Worm (Caenorhabditis elegans) whole organism, mixed stage, embryonic: ENCODE measurements around the gene glf-1.

Source experiments
- M03D4.4 ChIP-seq: sonication (generic microtip); optimal IDR thresholded peaks from 2 replicates; lab custom pipeline; 2017; ENCODE audit warnings: mild to moderate bottlenecking, missing genetic modification characterization, missing compliant biosample characterization
- bed-3 ChIP-seq: fragments of 200-800 bp; sonication (Bioruptor generic); optimal IDR thresholded peaks from 3 replicates; lab custom pipeline; 2018; ENCODE audit warnings: mild to moderate bottlenecking, missing genetic modification characterization, moderate library complexity, missing compliant biosample characterization
- ceh-39 ChIP-seq: fragments of 150-350 bp; optimal IDR thresholded peaks from 2 replicates; lab custom pipeline; 2014; ENCODE audit warnings: missing biosample characterization, missing genetic modification characterization
- ceh-83 ChIP-seq: fragments of 200-800 bp; sonication (Bioruptor generic); optimal IDR thresholded peaks from 2 replicates; lab custom pipeline; 2018; ENCODE audit warnings: mild to moderate bottlenecking, missing genetic modification characterization, missing compliant biosample characterization
- ces-1 ChIP-seq: fragments of 150-350 bp; optimal IDR thresholded peaks from 2 replicates; lab custom pipeline; 2014; ENCODE audit warnings: missing biosample characterization, missing genetic modification reagents, missing genetic modification characterization
- cnd-1 ChIP-seq: fragments of 200-800 bp; sonication (Bioruptor generic); optimal IDR thresholded peaks from 2 replicates; lab custom pipeline; 2018; ENCODE audit warnings: mild to moderate bottlenecking, missing genetic modification characterization, missing compliant biosample characterization
- drap-1 ChIP-seq: fragments of 200-800 bp; sonication (Bioruptor generic); optimal IDR thresholded peaks from 3 replicates; lab custom pipeline; 2018; ENCODE audit warnings: mild to moderate bottlenecking, missing genetic modification characterization, missing compliant biosample characterization
- elt-1 ChIP-seq: sonication (generic microtip); optimal IDR thresholded peaks from 2 replicates; lab custom pipeline; 2017; ENCODE audit warnings: missing genetic modification characterization, mild to moderate bottlenecking, missing compliant biosample characterization, antibody characterized with exemption, moderate library complexity, borderline replicate concordance; ENCODE audit not compliant: insufficient read depth
- elt-3 ChIP-seq: fragments of 150-350 bp; optimal IDR thresholded peaks from 2 replicates; lab custom pipeline; 2014; ENCODE audit warnings: missing biosample characterization, missing genetic modification characterization
- flh-1 ChIP-seq: fragments of 200-800 bp; sonication (Bioruptor generic); optimal IDR thresholded peaks from 2 replicates; lab custom pipeline; 2018; ENCODE audit warnings: mild to moderate bottlenecking, missing genetic modification characterization, moderate library complexity, missing compliant biosample characterization
- ham-2 ChIP-seq: fragments of 200-800 bp; sonication (Bioruptor generic); optimal IDR thresholded peaks from 2 replicates; lab custom pipeline; 2018; ENCODE audit warnings: mild to moderate bottlenecking, missing genetic modification characterization, missing compliant biosample characterization
- hlh-1 ChIP-seq: fragments of 150-350 bp; optimal IDR thresholded peaks from 2 replicates; lab custom pipeline; 2014; ENCODE audit warnings: missing biosample characterization, missing genetic modification reagents, missing genetic modification characterization
- lin-13 ChIP-seq: fragments of 150-350 bp; optimal IDR thresholded peaks from 2 replicates; lab custom pipeline; 2014; ENCODE audit warnings: missing biosample characterization, missing genetic modification characterization
- lin-32 ChIP-seq: fragments of 200-800 bp; sonication (Bioruptor generic); optimal IDR thresholded peaks from 2 replicates; lab custom pipeline; 2018; ENCODE audit warnings: mild to moderate bottlenecking, missing genetic modification characterization, missing compliant biosample characterization
- mab-5 ChIP-seq: fragments of 150-350 bp; optimal IDR thresholded peaks from 2 replicates; lab custom pipeline; 2014; ENCODE audit warnings: missing biosample characterization, missing genetic modification characterization
- mep-1 ChIP-seq: fragments of 150-350 bp; optimal IDR thresholded peaks from 2 replicates; lab custom pipeline; 2017; ENCODE audit warnings: missing biosample characterization, missing genetic modification reagents, missing genetic modification characterization, inconsistent platforms
- mls-2 ChIP-seq: sonication (generic microtip); optimal IDR thresholded peaks from 2 replicates; lab custom pipeline; 2016; ENCODE audit warnings: mild to moderate bottlenecking, missing genetic modification characterization, moderate library complexity, missing compliant biosample characterization
- nhr-12 ChIP-seq: fragments of 150-350 bp; optimal IDR thresholded peaks from 2 replicates; lab custom pipeline; 2014; ENCODE audit warnings: missing biosample characterization, missing genetic modification characterization
- nhr-2 ChIP-seq: fragments of 150-350 bp; optimal IDR thresholded peaks from 2 replicates; lab custom pipeline; 2014; ENCODE audit warnings: missing biosample characterization, missing genetic modification characterization
- nhr-237 ChIP-seq: fragments of 150-350 bp; optimal IDR thresholded peaks from 2 replicates; lab custom pipeline; 2014; ENCODE audit warnings: missing biosample characterization, missing genetic modification characterization
- nhr-28 ChIP-seq: fragments of 150-350 bp; optimal IDR thresholded peaks from 2 replicates; lab custom pipeline; 2014; ENCODE audit warnings: missing biosample characterization, missing genetic modification characterization
- pha-4 ChIP-seq: fragments of 150-350 bp; optimal IDR thresholded peaks from 2 replicates; lab custom pipeline; 2018; ENCODE audit warnings: missing biosample characterization, missing genetic modification reagents, missing genetic modification characterization
- sem-2 ChIP-seq: fragments of 200-800 bp; sonication (Bioruptor generic); optimal IDR thresholded peaks from 2 replicates; lab custom pipeline; 2018; ENCODE audit warnings: mild to moderate bottlenecking, missing genetic modification characterization, missing compliant biosample characterization
- snpc-4 ChIP-seq: fragments of 150-350 bp; optimal IDR thresholded peaks from 2 replicates; lab custom pipeline; 2014; ENCODE audit warnings: missing biosample characterization, missing genetic modification characterization
- sptf-1 ChIP-seq: sonication (generic microtip); optimal IDR thresholded peaks from 2 replicates; lab custom pipeline; 2017; ENCODE audit warnings: mild to moderate bottlenecking, missing genetic modification characterization, moderate library complexity, missing compliant biosample characterization
- unc-120 ChIP-seq: sonication (generic microtip); optimal IDR thresholded peaks from 2 replicates; lab custom pipeline; 2017; ENCODE audit warnings: missing genetic modification characterization, missing compliant biosample characterization; ENCODE audit not compliant: poor library complexity, severe bottlenecking
- unc-39 ChIP-seq: fragments of 150-350 bp; optimal IDR thresholded peaks from 2 replicates; lab custom pipeline; 2014; ENCODE audit warnings: missing biosample characterization, missing genetic modification characterization
- unc-62 ChIP-seq: fragments of 150-350 bp; optimal IDR thresholded peaks from 2 replicates; lab custom pipeline; 2014; ENCODE audit warnings: missing biosample characterization, missing genetic modification reagents, missing genetic modification characterization
- zip-8 ChIP-seq: fragments of 150-350 bp; optimal IDR thresholded peaks from 2 replicates; lab custom pipeline; 2014; ENCODE audit warnings: missing biosample characterization, missing genetic modification characterization
- ztf-11 ChIP-seq: fragments of 150-350 bp; optimal IDR thresholded peaks from 2 replicates; lab custom pipeline; 2014; ENCODE audit warnings: missing biosample characterization, missing genetic modification characterization

Gene glf-1

DNA sequence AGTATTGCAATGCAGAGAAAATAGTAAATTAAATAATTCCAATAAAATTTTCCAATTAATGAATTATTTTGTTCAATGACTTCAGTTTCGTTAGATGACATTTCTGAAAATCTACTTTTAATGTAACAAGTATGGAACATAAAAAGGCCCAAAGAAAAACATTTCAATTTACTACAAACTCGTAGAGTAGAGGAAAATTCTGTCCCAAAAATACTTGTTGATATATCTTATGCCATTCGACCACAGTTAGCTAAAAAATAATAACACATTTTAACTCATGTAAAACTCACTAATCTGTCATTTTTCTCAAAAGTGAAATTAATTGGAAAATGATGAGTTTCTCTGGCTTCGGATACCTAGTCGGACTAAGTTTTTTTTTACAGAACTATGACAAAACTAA is 8.4 kb upstream of the glf-1 start, which contains the start of gene srv-21:
Gene srv-21 (minus strand): TSS at position 101 of the 400 bp plus-strand sequence.
- TF ChIP-seq lin-13 (no peak), sem-2 (GFP tag; lab: Kevin White, UChicago) (no peak), zip-8 (no peak), bed-3 (no peak), ztf-11 (tag; lab: Kevin White, UChicago) (no peak), flh-1 (GFP tag; lab: Kevin White, UChicago) (no peak), unc-120 (tag; lab: Kevin White, UChicago) (no peak), cnd-1 (no peak), pha-4 (no peak), M03D4.4 (no peak), elt-3 (no peak), nhr-28 (tag; lab: Kevin White, UChicago) (no peak), ceh-39 (tag; lab: Kevin White, UChicago) (no peak), mls-2 (tag; lab: Kevin White, UChicago) (no peak), elt-1 (no peak), nhr-237 (no peak), unc-39 (tag; lab: Kevin White, UChicago) (no peak), mab-5 (tag; lab: Kevin White, UChicago) (no peak), ham-2 (GFP tag; lab: Kevin White, UChicago) (no peak), lin-32 (no peak)

DNA sequence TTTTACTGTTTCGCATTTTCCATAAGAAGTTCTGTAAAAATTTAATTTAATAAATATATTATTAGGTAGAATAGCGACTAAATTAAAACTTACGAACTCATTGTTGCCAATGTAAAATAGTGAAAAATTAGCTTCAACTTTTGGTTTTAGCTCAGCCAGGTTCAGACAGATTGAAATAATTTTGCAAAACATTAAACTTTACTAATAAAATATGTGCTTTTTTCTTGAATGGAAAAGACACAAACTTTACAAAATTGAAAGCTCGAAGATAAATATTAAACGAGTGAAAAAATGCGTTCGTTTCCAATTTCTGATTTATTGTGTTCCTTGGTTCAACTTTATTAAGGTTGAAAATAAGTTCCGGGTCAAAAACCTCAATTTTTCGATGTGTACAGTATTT is 5.8 kb upstream of the glf-1 start, which contains the start of gene srv-22:
Gene srv-22 (minus strand): TSS at position 101 of the 400 bp plus-strand sequence.
- no peak for TF ChIP-seq unc-120 (tag; lab: Kevin White, UChicago)
- TF ChIP-seq, all 35 proteins: peak for 0

DNA sequence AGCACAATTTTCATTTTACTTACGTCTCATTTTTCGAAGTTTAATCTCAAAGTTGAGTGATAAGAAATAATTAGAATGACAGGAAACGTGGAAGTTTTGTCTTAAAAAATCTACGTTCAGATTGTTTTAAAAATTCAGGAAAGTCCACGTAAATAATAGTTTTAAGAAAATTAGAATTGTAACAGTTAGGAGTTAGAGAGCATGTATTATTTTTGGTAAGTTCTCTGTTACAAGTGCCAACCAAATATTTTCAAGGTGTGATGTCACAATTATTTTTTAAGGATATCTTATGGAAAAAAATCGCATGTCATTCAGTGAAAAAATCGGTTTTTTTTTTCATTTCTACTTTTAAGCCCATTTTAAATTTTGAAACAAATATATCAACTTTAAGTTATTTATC is 1.1 kb upstream of the glf-1 start, which contains the start of gene H04M03.11:
Gene H04M03.11 (minus strand): TSS at position 101 of the 400 bp plus-strand sequence.
- TF ChIP-seq mab-5 (tag; lab: Kevin White, UChicago) (no peak), drap-1 (no peak)

DNA sequence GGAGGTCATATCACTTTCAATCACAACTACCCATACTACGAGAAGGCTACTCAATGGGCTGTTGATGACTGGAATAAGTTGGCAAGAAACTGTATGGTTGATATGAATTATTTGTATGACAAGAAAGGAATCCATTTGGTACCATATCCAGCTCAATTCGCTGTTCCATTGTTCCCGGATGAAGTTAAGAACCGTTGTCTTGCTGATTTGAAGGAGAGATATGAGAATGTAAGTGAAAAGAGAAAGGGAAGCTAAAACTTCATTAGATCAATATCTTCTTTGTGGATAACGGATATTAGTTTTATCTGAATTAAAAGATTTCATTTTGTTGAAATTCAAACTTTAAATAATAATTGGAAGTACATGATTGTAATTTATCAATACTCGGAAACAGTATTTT is 970 bp downstream of the glf-1 start:
- TF ChIP-seq snpc-4 (tag; lab: Kevin White, UChicago): no peak
- no peak for TF ChIP-seq elt-3
- no peak for TF ChIP-seq lin-13
- TF ChIP-seq ceh-83 (GFP tag; lab: Kevin White, UChicago): no peak
- TF ChIP-seq drap-1: no peak

DNA sequence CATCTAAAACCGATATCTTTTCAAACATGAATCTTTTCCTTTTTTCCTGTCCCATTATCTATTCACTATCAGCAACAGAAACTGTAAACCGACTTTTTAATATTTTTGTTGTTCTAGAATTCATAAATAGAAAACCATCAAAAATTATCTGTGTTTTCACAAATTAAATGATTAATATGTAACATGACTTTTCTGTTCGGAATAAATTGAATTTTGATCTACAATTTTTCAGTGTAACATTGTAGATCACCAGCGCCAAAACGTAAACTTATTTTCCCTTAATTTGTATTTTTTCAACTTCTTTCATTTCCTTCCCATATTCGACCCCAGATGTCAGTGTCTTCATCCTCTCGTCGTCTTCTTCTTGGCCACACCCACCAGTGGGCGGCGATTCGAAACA is 5.6 kb downstream of the glf-1 start, which contains the start of gene H04M03.3:
Gene H04M03.3 (plus strand): TSS at position 301 of the 400 bp plus-strand sequence.
- TF ChIP-seq nhr-28 (tag; lab: Kevin White, UChicago) (no peak), mab-5 (tag; lab: Kevin White, UChicago) (no peak), M03D4.4 (no peak), zip-8 (no peak), lin-32 (no peak), drap-1 (no peak)

DNA sequence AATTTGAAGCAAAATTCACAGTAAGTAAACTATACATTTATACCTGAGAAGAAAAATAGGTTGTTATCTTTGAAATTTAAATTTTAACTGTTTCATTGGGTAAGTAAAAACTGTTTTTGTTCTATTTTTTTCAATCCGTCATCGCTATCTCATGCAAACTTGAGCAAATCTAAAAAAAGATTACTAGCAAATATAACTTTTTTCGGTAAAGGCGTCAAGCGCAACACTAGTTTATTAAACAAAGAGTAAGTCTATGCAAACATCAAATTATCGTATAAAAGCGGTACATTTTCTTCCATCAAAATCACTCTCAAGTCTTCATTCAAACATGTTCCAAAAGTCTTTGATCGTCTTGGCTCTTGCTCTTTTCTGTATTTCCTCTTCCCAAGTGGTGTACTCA is 9.6 kb downstream of the glf-1 start, which contains the start of gene nspb-6:
Gene nspb-6 (plus strand): TSS at position 301 of the 400 bp plus-strand sequence.
- TF ChIP-seq elt-3: no peak
- no peak for TF ChIP-seq pha-4
- TF ChIP-seq flh-1 (GFP tag; lab: Kevin White, UChicago): no peak
- no peak for TF ChIP-seq unc-39 (tag; lab: Kevin White, UChicago)
- no peak for TF ChIP-seq cnd-1
- TF ChIP-seq ces-1 (GFP tag; lab: Kevin White, UChicago): no peak
- no peak for TF ChIP-seq bed-3
- TF ChIP-seq mep-1: no peak
- TF ChIP-seq mab-5 (tag; lab: Kevin White, UChicago): no peak
- no peak for TF ChIP-seq nhr-2 (tag; lab: Kevin White, UChicago)
- no peak for TF ChIP-seq elt-1
- no peak for TF ChIP-seq sem-2 (GFP tag; lab: Kevin White, UChicago)
- TF ChIP-seq nhr-12: no peak
- TF ChIP-seq unc-62 (GFP tag; lab: Kevin White, UChicago): no peak
- TF ChIP-seq hlh-1 (tag; lab: Kevin White, UChicago): no peak
- TF ChIP-seq snpc-4 (tag; lab: Kevin White, UChicago): no peak
- TF ChIP-seq sptf-1 (tag; lab: Kevin White, UChicago): no peak
